Worm (Caenorhabditis elegans): Measurements from ENCODE around the gene C52B9.19.

C52B9.19 gene

DNA sequence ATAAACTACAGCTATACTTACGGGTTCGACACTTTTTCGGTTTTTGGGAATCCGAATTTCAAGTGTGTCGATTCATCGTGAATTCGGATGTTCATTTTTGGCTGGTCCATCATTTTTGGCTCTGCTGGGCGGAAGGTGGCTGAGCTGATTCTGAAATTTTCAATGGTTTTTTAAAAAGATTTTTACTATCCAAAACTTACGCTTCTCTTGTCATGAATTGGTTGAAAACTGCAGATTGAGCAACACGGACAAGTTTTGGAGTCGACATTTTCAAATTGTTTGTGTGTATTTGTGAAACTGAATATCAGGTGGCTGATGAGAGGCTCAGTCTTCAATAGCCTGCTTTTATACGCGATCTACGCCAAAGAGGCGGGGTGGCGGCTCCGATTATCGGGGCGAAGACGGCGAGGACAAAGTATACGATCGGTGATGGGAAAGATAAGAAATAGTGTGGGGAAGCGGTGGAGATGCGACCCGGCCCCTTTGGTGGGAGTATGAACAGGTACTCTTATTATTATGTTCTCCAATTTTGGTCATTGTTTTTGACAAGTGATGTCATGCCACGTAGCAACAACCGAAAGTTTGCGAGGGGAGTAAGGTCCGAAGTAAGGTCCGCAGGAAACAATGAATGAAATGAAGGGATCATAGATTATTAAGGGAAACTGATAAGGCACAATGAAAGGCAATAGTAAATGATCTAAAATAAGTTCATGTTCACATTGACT is 35.3 kb upstream of the C52B9.19 start, which contains the start of gene F48D6.4:
Gene F48D6.4, minus strand, starts transcription at position 346 of the 725 bp plus-strand sequence.
- no peak for TF ChIP-seq unc-39 (tag; optimal IDR thresholded peaks at IDR 0.05)
- no peak for TF ChIP-seq ceh-43 (GFP tag; optimal IDR thresholded peaks at IDR 0.05)
- TF ChIP-seq pha-4 (tag; optimal IDR thresholded peaks at IDR 0.05): no peak
- peak; percentile 41 for TF ChIP-seq hlh-1 (tag; optimal IDR thresholded peaks at IDR 0.05)

DNA sequence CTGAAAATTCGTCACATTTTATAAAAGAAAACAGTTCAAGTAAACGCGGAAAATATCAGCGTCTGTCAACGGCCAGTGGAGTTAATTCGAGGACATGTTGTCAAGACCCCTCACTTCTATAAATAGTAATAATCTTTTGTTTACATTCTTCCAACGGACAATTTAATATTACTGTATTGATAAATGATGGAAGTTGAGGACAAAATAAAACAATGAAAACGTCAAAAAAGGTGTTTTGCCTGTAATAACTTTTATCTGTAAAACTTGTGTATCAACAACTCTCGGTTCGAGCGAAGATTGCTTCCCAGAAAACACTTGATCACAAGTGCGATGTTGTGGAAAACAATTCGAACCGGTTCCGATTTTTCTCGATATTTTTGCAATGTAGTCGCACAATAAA is 33.9 kb upstream of the C52B9.19 start:
- no peak for TF ChIP-seq unc-120 (tag; optimal IDR thresholded peaks at IDR 0.05; ENCODE audit: poor library complexity, severe bottlenecking)
- no peak for TF ChIP-seq mab-5 (tag; optimal IDR thresholded peaks at IDR 0.05)
- TF ChIP-seq elt-3 (tag; optimal IDR thresholded peaks at IDR 0.05): no peak
- TF ChIP-seq pha-4 (tag; optimal IDR thresholded peaks at IDR 0.05): no peak
- no peak for TF ChIP-seq M03D4.4 (tag; optimal IDR thresholded peaks at IDR 0.05)
- no peak for TF ChIP-seq ces-1 (GFP tag; optimal IDR thresholded peaks at IDR 0.05)
- no peak for TF ChIP-seq blmp-1 (tag; optimal IDR thresholded peaks at IDR 0.05)
- TF ChIP-seq cnd-1 (tag; optimal IDR thresholded peaks at IDR 0.05): no peak
- TF ChIP-seq unc-39 (tag; optimal IDR thresholded peaks at IDR 0.05): no peak

DNA sequence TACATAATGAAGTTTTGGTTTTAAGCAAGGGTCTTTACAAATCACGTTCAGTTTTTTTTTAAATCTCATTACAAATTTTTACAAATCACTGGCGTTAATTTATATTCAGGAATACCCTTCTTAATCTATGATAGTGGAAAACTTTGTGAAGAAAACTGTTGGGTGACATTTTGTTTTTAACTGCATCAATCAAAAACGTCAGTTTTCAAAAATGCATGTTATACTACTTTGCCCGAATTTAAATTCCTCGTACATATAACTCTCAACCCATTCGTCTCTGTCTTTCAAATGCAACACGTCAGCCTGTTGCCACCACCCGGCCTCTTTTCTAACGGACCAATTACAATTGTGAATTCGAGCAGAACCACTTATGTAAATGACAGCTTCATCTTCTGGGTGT is 33.4 kb upstream of the C52B9.19 start, which contains the start of gene hlh-13:
Gene hlh-13, plus strand, starts transcription at position 301 of the 400 bp plus-strand sequence.
- TF ChIP-seq sem-2 (GFP tag; optimal IDR thresholded peaks at IDR 0.05) (no peak), elt-3 (tag; optimal IDR thresholded peaks at IDR 0.05) (no peak), unc-62 (GFP tag; optimal IDR thresholded peaks at IDR 0.05) (no peak), sptf-1 (tag; optimal IDR thresholded peaks at IDR 0.05) (no peak), nhr-237 (tag; optimal IDR thresholded peaks at IDR 0.05) (no peak)

DNA sequence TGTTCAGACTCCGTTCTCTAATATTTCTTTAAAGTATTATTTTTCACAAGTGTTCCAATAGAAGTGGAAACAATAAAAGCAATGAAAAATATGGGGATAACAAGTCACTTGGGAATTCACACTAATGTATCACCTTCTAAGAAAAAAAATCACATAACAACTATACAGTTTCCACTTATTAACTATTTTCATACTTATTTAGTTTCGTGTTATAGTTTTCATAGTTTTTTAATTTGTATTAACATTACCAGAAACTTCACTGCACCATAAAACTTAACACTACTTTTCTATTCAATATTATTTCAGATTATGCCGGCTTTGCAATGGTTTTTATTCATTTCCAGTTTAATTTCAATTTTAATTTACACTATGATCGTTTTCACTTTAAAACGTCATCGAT is 30.3 kb upstream of the C52B9.19 start, which contains the start of gene srv-5:
Gene srv-5, plus strand, starts transcription at position 301 of the 400 bp plus-strand sequence.
- TF ChIP-seq snpc-4 (tag; optimal IDR thresholded peaks at IDR 0.05) (no peak), ceh-83 (GFP tag; optimal IDR thresholded peaks at IDR 0.05) (no peak), sem-2 (GFP tag; optimal IDR thresholded peaks at IDR 0.05) (no peak), mep-1 (tag; optimal IDR thresholded peaks at IDR 0.05) (no peak), lsy-2 (tag; optimal IDR thresholded peaks at IDR 0.05) (no peak), drap-1 (GFP tag; optimal IDR thresholded peaks at IDR 0.05) (no peak), mab-5 (tag; optimal IDR thresholded peaks at IDR 0.05) (no peak), hlh-1 (tag; optimal IDR thresholded peaks at IDR 0.05) (no peak), elt-1 (tag; optimal IDR thresholded peaks at IDR 0.05; ENCODE audit: borderline replicate concordance, insufficient read depth) (no peak), nhr-12 (tag; optimal IDR thresholded peaks at IDR 0.05) (no peak), flh-1 (GFP tag; optimal IDR thresholded peaks at IDR 0.05) (no peak), zip-8 (tag; optimal IDR thresholded peaks at IDR 0.05) (no peak), nhr-76 (tag; optimal IDR thresholded peaks at IDR 0.05) (no peak), mls-2 (tag; optimal IDR thresholded peaks at IDR 0.05) (no peak)

DNA sequence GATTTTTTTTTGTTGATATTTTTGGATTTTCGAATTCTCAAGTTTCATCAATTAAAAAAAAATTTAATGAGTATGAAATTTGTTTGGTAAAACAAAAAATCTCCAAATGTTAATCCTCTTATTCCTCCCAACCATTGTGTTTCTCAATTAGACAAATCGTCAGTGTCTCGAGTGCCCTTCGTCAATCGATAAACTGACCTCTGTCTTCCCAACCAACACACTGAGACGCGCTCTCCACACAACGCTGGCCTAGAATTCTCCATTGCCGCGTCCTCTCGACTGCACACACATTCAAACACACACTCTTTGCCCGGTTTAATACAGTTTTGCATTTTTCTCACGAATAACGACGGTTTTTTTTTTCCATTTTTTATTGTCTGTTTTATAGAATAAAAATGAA is 27.6 kb upstream of the C52B9.19 start, which contains the start of gene taf-11.1:
Gene taf-11.1, plus strand, starts transcription at position 389 of the 400 bp plus-strand sequence.
- peak; percentile 29 for TF ChIP-seq ceh-39 (tag; optimal IDR thresholded peaks at IDR 0.05)
- no peak for TF ChIP-seq mab-5 (tag; optimal IDR thresholded peaks at IDR 0.05)
- no peak for TF ChIP-seq pha-4 (tag; optimal IDR thresholded peaks at IDR 0.05)
- TF ChIP-seq cnd-1 (tag; optimal IDR thresholded peaks at IDR 0.05): peak; percentile 40
- TF ChIP-seq ceh-83 (GFP tag; optimal IDR thresholded peaks at IDR 0.05): no peak
- peak; percentile 28 for TF ChIP-seq ces-1 (GFP tag; optimal IDR thresholded peaks at IDR 0.05)
- peak; percentile 21 for TF ChIP-seq hlh-1 (tag; optimal IDR thresholded peaks at IDR 0.05)
- TF ChIP-seq sem-2 (GFP tag; optimal IDR thresholded peaks at IDR 0.05): no peak
- TF ChIP-seq ceh-43 (GFP tag; optimal IDR thresholded peaks at IDR 0.05): no peak
- no peak for TF ChIP-seq mep-1 (tag; optimal IDR thresholded peaks at IDR 0.05)
- no peak for TF ChIP-seq zip-8 (tag; optimal IDR thresholded peaks at IDR 0.05)
- no peak for TF ChIP-seq bed-3 (GFP tag; optimal IDR thresholded peaks at IDR 0.05)
- TF ChIP-seq ham-2 (GFP tag; optimal IDR thresholded peaks at IDR 0.05): no peak
- TF ChIP-seq lin-32 (GFP tag; optimal IDR thresholded peaks at IDR 0.05): no peak
- TF ChIP-seq mls-2 (tag; optimal IDR thresholded peaks at IDR 0.05): no peak
- peak; percentile 7 for TF ChIP-seq lin-13 (tag; optimal IDR thresholded peaks at IDR 0.05)
- no peak for TF ChIP-seq nhr-2 (tag; optimal IDR thresholded peaks at IDR 0.05)
- no peak for TF ChIP-seq ztf-11 (tag; optimal IDR thresholded peaks at IDR 0.05)

All from whole organism, mixed stage, embryonic.